Fruit fly (Drosophila melanogaster) whole organism, embryonic: ENCODE measurements around the gene Fur2.
A peak's percentile ranks its signal among the peaks of the same experiment; 100 is the strongest.

Experiments
- CG10209 ChIP-seq: fragments of 200-800 bp; sonication (Bioruptor generic); optimal IDR thresholded peaks from 3 replicates; lab custom pipeline; 2017; ENCODE audit warnings: missing biosample characterization, mild to moderate bottlenecking, missing genetic modification characterization, missing genetic modification reagents
- CG10654 ChIP-seq: fragments of 200-800 bp; sonication (Bioruptor generic); optimal IDR thresholded peaks from 2 replicates; lab custom pipeline; 2016; ENCODE audit warnings: missing biosample characterization, missing genetic modification characterization
- CG11560 ChIP-seq: fragments of 200-800 bp; sonication (Bioruptor generic); IDR thresholded peaks from 3 replicates; pipeline ENCODE4 v1.3.6; 2022; ENCODE audit warnings: missing biosample characterization, missing genetic modification characterization
- CG13894 ChIP-seq: fragments of 200-800 bp; sonication (Bioruptor generic); optimal IDR thresholded peaks from 3 replicates; lab custom pipeline; 2018; ENCODE audit warnings: missing biosample characterization, mild to moderate bottlenecking, missing genetic modification characterization, moderate library complexity
- CG14050 ChIP-seq: fragments of 200-800 bp; sonication (Bioruptor generic); IDR thresholded peaks from 3 replicates; pipeline ENCODE4 v1.3.6; 2022; ENCODE audit warnings: missing biosample characterization, missing genetic modification characterization
- CG14667 ChIP-seq: fragments of 200-800 bp; sonication (Bioruptor generic); IDR thresholded peaks from 2 replicates; pipeline ENCODE4 v1.3.6; 2022; ENCODE audit warnings: missing biosample characterization, missing genetic modification characterization
- CG14710 ChIP-seq: fragments of 200-800 bp; sonication (Bioruptor generic); optimal IDR thresholded peaks from 3 replicates; lab custom pipeline; 2019; ENCODE audit warnings: missing biosample characterization, mild to moderate bottlenecking, missing genetic modification characterization, moderate library complexity
- CG15514 ChIP-seq: fragments of 200-800 bp; sonication (Bioruptor generic); optimal IDR thresholded peaks from 3 replicates; lab custom pipeline; 2017; ENCODE audit warnings: missing biosample characterization, missing genetic modification characterization, mild to moderate bottlenecking, moderate library complexity, missing genetic modification reagents
- CG16813 ChIP-seq: fragments of 200-800 bp; sonication (Bioruptor generic); IDR thresholded peaks from 3 replicates; pipeline ENCODE4 v1.3.6; 2022; ENCODE audit warnings: missing biosample characterization, missing genetic modification characterization; ENCODE audit not compliant: partially characterized antibody
- CG16863 ChIP-seq: fragments of 200-800 bp; sonication (Bioruptor generic); optimal IDR thresholded peaks from 3 replicates; lab custom pipeline; 2016; ENCODE audit warnings: missing biosample characterization, missing genetic modification characterization
- CG30431 ChIP-seq: fragments of 200-800 bp; sonication (Bioruptor generic); optimal IDR thresholded peaks from 2 replicates; lab custom pipeline; 2017; ENCODE audit warnings: missing biosample characterization, missing genetic modification characterization
- CG3995 ChIP-seq: fragments of 200-800 bp; sonication (Bioruptor generic); optimal IDR thresholded peaks from 3 replicates; lab custom pipeline; 2016; ENCODE audit warnings: missing biosample characterization, missing genetic modification characterization
- CG6791 ChIP-seq: fragments of 200-800 bp; sonication (Bioruptor generic); IDR thresholded peaks from 3 replicates; pipeline ENCODE4 v1.3.6; 2022; ENCODE audit warnings: missing biosample characterization, missing genetic modification characterization; ENCODE audit not compliant: partially characterized antibody
- CG7271 ChIP-seq: fragments of 200-800 bp; sonication (Bioruptor generic); optimal IDR thresholded peaks from 2 replicates; lab custom pipeline; 2018; ENCODE audit warnings: missing biosample characterization, mild to moderate bottlenecking, missing genetic modification characterization, moderate library complexity
- CG7357 ChIP-seq: fragments of 200-800 bp; sonication (Bioruptor generic); IDR thresholded peaks from 3 replicates; pipeline ENCODE4 v1.3.6; 2022; ENCODE audit warnings: missing biosample characterization, missing genetic modification characterization
- CG7372 ChIP-seq: fragments of 200-800 bp; sonication (Bioruptor generic); IDR thresholded peaks from 2 replicates; pipeline ENCODE4 v1.3.6; 2022; ENCODE audit warnings: missing biosample characterization, missing genetic modification characterization
- CG9437 ChIP-seq: fragments of 200-800 bp; sonication (Bioruptor generic); optimal IDR thresholded peaks from 2 replicates; lab custom pipeline; 2018; ENCODE audit warnings: missing biosample characterization, mild to moderate bottlenecking, missing genetic modification characterization
- CG9609 ChIP-seq: fragments of 200-800 bp; sonication (Bioruptor generic); optimal IDR thresholded peaks from 3 replicates; lab custom pipeline; 2016; ENCODE audit warnings: missing biosample characterization, missing genetic modification characterization
- Deaf1 ChIP-seq: fragments of 200-800 bp; optimal IDR thresholded peaks from 3 replicates; lab custom pipeline; 2019; ENCODE audit warnings: missing biosample characterization, mild to moderate bottlenecking, missing genetic modification characterization, moderate library complexity
- Dip2 ChIP-seq: fragments of 200-800 bp; sonication (Bioruptor generic); IDR thresholded peaks from 2 replicates; pipeline ENCODE4 v1.3.6; 2022; ENCODE audit warnings: missing biosample characterization, missing genetic modification characterization
- Dip3 ChIP-seq: fragments of 200-800 bp; sonication (Bioruptor generic); optimal IDR thresholded peaks from 3 replicates; lab custom pipeline; 2016; ENCODE audit warnings: missing biosample characterization, missing genetic modification characterization
- Doc2 ChIP-seq: fragments of 200-800 bp; sonication (Bioruptor generic); IDR thresholded peaks from 2 replicates; pipeline ENCODE4 v1.3.6; 2022; ENCODE audit warnings: missing biosample characterization, missing genetic modification characterization
- Fer2 ChIP-seq: fragments of 200-800 bp; sonication (Bioruptor generic); optimal IDR thresholded peaks from 2 replicates; lab custom pipeline; 2018; ENCODE audit warnings: missing biosample characterization, mild to moderate bottlenecking, missing genetic modification characterization, moderate library complexity
- Gug ChIP-seq: fragments of 200-800 bp; sonication (Bioruptor generic); IDR thresholded peaks from 4 replicates; pipeline ENCODE4 v1.3.6; 2022; ENCODE audit warnings: missing biosample characterization, missing genetic modification characterization
- HHEX ChIP-seq: fragments of 200-800 bp; sonication (Bioruptor generic); optimal IDR thresholded peaks from 3 replicates; lab custom pipeline; 2017; ENCODE audit warnings: missing biosample characterization, mild to moderate bottlenecking, missing genetic modification characterization, missing genetic modification reagents
- HLH4C ChIP-seq: fragments of 200-800 bp; sonication (Bioruptor generic); IDR thresholded peaks from 3 replicates; pipeline ENCODE4 v1.3.6; 2022; ENCODE audit warnings: missing biosample characterization, missing genetic modification characterization; ENCODE audit not compliant: partially characterized antibody
- NFAT ChIP-seq: fragments of 200-800 bp; sonication (Bioruptor generic); IDR thresholded peaks from 2 replicates; pipeline ENCODE4 v1.3.6; 2022; ENCODE audit warnings: missing biosample characterization, missing genetic modification characterization
- Nf-YA ChIP-seq: fragments of 200-800 bp; sonication (Bioruptor generic); IDR thresholded peaks from 2 replicates; pipeline ENCODE4 v1.3.6; 2022; ENCODE audit warnings: missing biosample characterization, missing genetic modification characterization
- Nf-YC ChIP-seq: fragments of 200-800 bp; optimal IDR thresholded peaks from 3 replicates; lab custom pipeline; 2019; ENCODE audit warnings: missing biosample characterization, mild to moderate bottlenecking, missing genetic modification characterization, moderate library complexity
- Poxn ChIP-seq: fragments of 200-800 bp; sonication (Bioruptor generic); IDR thresholded peaks from 2 replicates; pipeline ENCODE4 v1.3.6; 2022; ENCODE audit warnings: missing biosample characterization, missing genetic modification characterization
- Sin3A ChIP-seq: fragments of >200 bp; optimal IDR thresholded peaks from 2 replicates; lab custom pipeline; 2018
- Sox100B ChIP-seq: fragments of 200-800 bp; sonication (Bioruptor generic); optimal IDR thresholded peaks from 3 replicates; lab custom pipeline; 2018; ENCODE audit warnings: missing biosample characterization, mild to moderate bottlenecking, missing genetic modification characterization
- Sox102F ChIP-seq: fragments of 200-800 bp; sonication (Bioruptor generic); optimal IDR thresholded peaks from 2 replicates; lab custom pipeline; 2018; ENCODE audit warnings: missing biosample characterization, mild to moderate bottlenecking, missing genetic modification characterization, moderate library complexity
- chif ChIP-seq, 2 experiments: fragments of 200-800 bp; sonication (Bioruptor generic); optimal IDR thresholded peaks; 3 replicates each; lab custom pipeline; 2016; ENCODE audit warnings: missing biosample characterization in 2 of 2, missing genetic modification characterization in 2 of 2
- crp ChIP-seq, 2 experiments: fragments of 200-800 bp; sonication (Bioruptor generic); optimal IDR thresholded peaks; 2 replicates in 1 of 2; 3 replicates in 1 of 2; lab custom pipeline; 2017; ENCODE audit warnings: missing biosample characterization in 2 of 2, missing genetic modification characterization in 2 of 2, mild to moderate bottlenecking in 1 of 2, moderate library complexity in 1 of 2
- grau ChIP-seq: fragments of 200-800 bp; optimal IDR thresholded peaks from 3 replicates; lab custom pipeline; 2019; ENCODE audit warnings: missing biosample characterization, mild to moderate bottlenecking, missing genetic modification characterization, moderate library complexity
- jumu ChIP-seq: fragments of 200-800 bp; sonication (Bioruptor generic); optimal IDR thresholded peaks from 3 replicates; lab custom pipeline; 2016; ENCODE audit warnings: missing biosample characterization, missing genetic modification characterization
- lmd ChIP-seq: fragments of 200-800 bp; sonication (Bioruptor generic); IDR thresholded peaks from 2 replicates; pipeline ENCODE4 v1.3.6; 2022; ENCODE audit warnings: missing biosample characterization, missing genetic modification characterization
- pb ChIP-seq: fragments of 200-800 bp; sonication (Bioruptor generic); optimal IDR thresholded peaks from 3 replicates; lab custom pipeline; 2016; ENCODE audit warnings: missing biosample characterization, missing genetic modification characterization
- prd ChIP-seq, 3 experiments: fragments of >200 bp in 2 of 3; fragments of 200-800 bp in 1 of 3; sonication (Bioruptor generic) in 1 of 3; optimal IDR thresholded peaks in 2 of 3; IDR thresholded peaks in 1 of 3; 2 replicates in 2 of 3; 3 replicates in 1 of 3; pipeline versions ENCODE4 v1.3.6 to Lab custom; 2017 to 2022; ENCODE audit warnings: missing biosample characterization in 1 of 3, missing genetic modification characterization in 1 of 3
- schlank ChIP-seq: fragments of 200-800 bp; sonication (Bioruptor generic); optimal IDR thresholded peaks from 2 replicates; lab custom pipeline; 2018; ENCODE audit warnings: missing biosample characterization, mild to moderate bottlenecking, missing genetic modification characterization
- sisA ChIP-seq: fragments of 200-800 bp; sonication (Bioruptor generic); IDR thresholded peaks from 2 replicates; pipeline ENCODE4 v1.3.6; 2022; ENCODE audit warnings: missing biosample characterization, missing genetic modification characterization
- slbo ChIP-seq: fragments of 200-800 bp; sonication (Bioruptor generic); IDR thresholded peaks from 2 replicates; pipeline ENCODE4 v1.3.6; 2022; ENCODE audit warnings: missing biosample characterization, missing genetic modification characterization
- tin ChIP-seq: fragments of 200-800 bp; sonication (Bioruptor generic); optimal IDR thresholded peaks from 3 replicates; lab custom pipeline; 2016; ENCODE audit warnings: missing biosample characterization, missing genetic modification characterization
- trem ChIP-seq: fragments of 200-800 bp; optimal IDR thresholded peaks from 3 replicates; lab custom pipeline; 2019; ENCODE audit warnings: missing biosample characterization, mild to moderate bottlenecking, missing genetic modification characterization, moderate library complexity
- vvl ChIP-seq: fragments of 200-800 bp; sonication (Bioruptor generic); IDR thresholded peaks from 2 replicates; pipeline ENCODE4 v1.3.6; 2022; ENCODE audit warnings: missing biosample characterization, missing genetic modification characterization
- z ChIP-seq: fragments of 200-800 bp; sonication (Bioruptor generic); IDR thresholded peaks from 3 replicates; pipeline ENCODE4 v1.3.6; 2022; ENCODE audit warnings: missing biosample characterization, missing genetic modification characterization

The Fur2 gene

DNA sequence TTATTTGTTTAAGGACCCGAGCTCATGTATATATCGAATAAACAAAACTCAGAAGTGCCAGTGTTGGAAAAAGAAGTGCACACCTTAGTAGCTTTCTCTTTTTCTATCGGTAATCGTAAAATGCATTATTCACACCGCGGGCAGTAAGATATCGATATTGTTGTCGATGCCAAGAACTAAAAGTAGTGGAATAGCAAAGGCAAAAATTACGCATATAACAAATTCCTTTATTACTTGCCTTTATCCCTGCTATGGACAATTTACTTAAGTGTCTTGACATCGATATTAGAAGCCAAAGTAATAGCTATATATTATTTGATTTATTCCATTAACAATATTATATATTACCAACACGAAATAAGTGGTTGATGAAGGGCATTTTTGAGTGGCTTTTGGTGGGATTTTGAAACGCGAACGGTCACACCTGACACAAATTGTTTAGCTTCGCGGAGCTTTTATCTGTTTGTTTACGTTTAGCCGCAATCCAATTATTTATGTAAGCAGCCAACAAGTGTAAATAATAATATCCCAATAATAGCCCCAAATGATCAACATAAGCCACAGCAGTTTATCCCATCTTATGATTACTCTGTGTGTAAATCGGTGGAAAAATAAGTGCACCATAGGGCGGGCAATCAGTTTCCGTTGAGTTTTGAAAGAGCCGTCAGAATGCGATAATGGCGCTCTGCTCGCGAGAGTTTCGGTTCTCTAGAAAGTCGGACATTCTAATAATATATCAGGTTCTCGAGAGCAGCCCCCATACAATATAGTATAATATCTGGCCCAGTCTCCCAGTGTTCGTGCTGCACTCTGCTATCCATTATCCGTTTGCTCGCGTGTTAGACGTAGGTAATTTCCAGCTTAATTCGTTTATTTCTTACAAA lies 12.2 kb downstream of the Fur2 start, which contains the start of the genes CG9992 and CG4239 (continued):
- TF ChIP-seq pb (GFP tag; lab: Kevin White, UChicago) (no peak), Nf-YC (peak; percentile 53), CG14710 (tag; lab: Kevin White, UChicago) (peak; percentile 81), CG30431 (GFP tag; lab: Kevin White, UChicago) (peak; percentile 49), Nf-YA (GFP tag; lab: Robert Waterston, UW) (no peak), CG3995 (GFP tag; lab: Kevin White, UChicago) (peak; percentile 35), tin (peak; percentile 60), schlank (no peak), CG13894 (tag; lab: Kevin White, UChicago) (peak; percentile 49), HHEX (GFP tag; lab: Kevin White, UChicago) (peak; percentile 20), lmd (GFP tag; lab: Robert Waterston, UW) (peak; percentile 72), CG16813 (GFP tag; lab: Robert Waterston, UW) (peak; percentile 75), vvl (GFP tag; lab: Robert Waterston, UW) (peak; percentile 39; the same call in 1 of the 2 replicates), CG9609 (GFP tag; lab: Kevin White, UChicago) (peak; percentile 48), Sox100B (GFP tag; lab: Kevin White, UChicago) (peak; percentile 24), Doc2 (no peak), Fer2 (tag; lab: Kevin White, UChicago) (peak; percentile 56), Poxn (GFP tag; lab: Robert Waterston, UW) (0 out of 2 replicates have a peak, but pooled peaks have one; percentile 25), Gug (peak; percentile 47; the same call in 2 of the 4 replicates), CG7357 (GFP tag; lab: Robert Waterston, UW) (peak; percentile 97), CG14050 (no peak; the same call in 2 of the 3 replicates), z (no peak), chif (GFP tag; optimal IDR thresholded peaks at IDR 0.05; lab: Kevin White, UChicago) (peak in 1 of 2 experiments; percentile 10), CG7271 (tag; lab: Kevin White, UChicago) (peak; percentile 57), CG15514 (no peak), Sin3A (peak; percentile 81), grau (tag; lab: Kevin White, UChicago) (peak; percentile 77), CG11560 (tag; lab: Robert Waterston, UW) (0 out of 3 replicates have a peak, but pooled peaks have one; percentile 51), CG9437 (GFP tag; lab: Kevin White, UChicago) (peak; percentile 45), jumu (GFP tag; lab: Kevin White, UChicago) (peak; percentile 54), sisA (GFP tag; lab: Robert Waterston, UW) (peak; percentile 61), HLH4C (GFP tag; lab: Robert Waterston, UW) (peak; percentile 61; the same call in 2 of the 3 replicates), CG10654 (peak; percentile 61), Dip2 (GFP tag; lab: Robert Waterston, UW) (no peak), prd (optimal IDR thresholded peaks at IDR 0.05; lab: Kevin White, UChicago) (no peak), prd (GFP tag; IDR thresholded peaks at IDR 0.05; lab: Robert Waterston, UW) (peak; percentile 70; the same call in 2 of the 3 replicates), CG14667 (GFP tag; lab: Robert Waterston, UW) (0 out of 2 replicates have a peak, but pooled peaks have one; percentile 7), trem (tag; lab: Kevin White, UChicago) (peak; percentile 56), Sox102F (peak; percentile 64), Deaf1 (tag; lab: Kevin White, UChicago) (peak; percentile 26), CG6791 (peak; percentile 71; the same call in 2 of the 3 replicates), CG10209 (GFP tag; lab: Kevin White, UChicago) (peak; percentile 32), CG7372 (GFP tag; lab: Robert Waterston, UW) (0 out of 2 replicates have a peak, but pooled peaks have one; percentile 23), Dip3 (GFP tag; lab: Kevin White, UChicago) (peak; percentile 34), crp (GFP tag; optimal IDR thresholded peaks at IDR 0.05; lab: Kevin White, UChicago) (peak in 1 of 2 experiments; percentile 7), NFAT (GFP tag; lab: Robert Waterston, UW) (peak; percentile 48; the same call in 1 of the 2 replicates), CG16863 (GFP tag; lab: Kevin White, UChicago) (peak; percentile 2), slbo (GFP tag; lab: Robert Waterston, UW) (peak; percentile 76)
